Fruit fly (Drosophila melanogaster) whole organism, embryonic: ENCODE measurements around the gene CG14273.

Experiments used
- Atf3 ChIP-seq: fragments of 200-800 bp; sonication (Bioruptor generic); optimal IDR thresholded peaks from 3 replicates; lab custom pipeline; 2016; ENCODE audit warnings: missing biosample characterization, missing genetic modification characterization
- Atf6 ChIP-seq: fragments of 200-800 bp; sonication (Bioruptor generic); IDR thresholded peaks from 2 replicates; pipeline ENCODE4 v1.3.6; 2022; ENCODE audit warnings: missing biosample characterization, missing genetic modification characterization
- CG11247 ChIP-seq: fragments of 200-800 bp; sonication (Bioruptor generic); IDR thresholded peaks from 2 replicates; pipeline ENCODE4 v1.3.6; 2022; ENCODE audit warnings: missing biosample characterization, missing genetic modification characterization
- CG3163 ChIP-seq: fragments of 200-800 bp; sonication (Bioruptor generic); optimal IDR thresholded peaks from 3 replicates; lab custom pipeline; 2016; ENCODE audit warnings: missing biosample characterization, missing genetic modification characterization
- CG34376 ChIP-seq: fragments of 200-800 bp; sonication (Bioruptor generic); optimal IDR thresholded peaks from 2 replicates; lab custom pipeline; 2018; ENCODE audit warnings: missing biosample characterization, mild to moderate bottlenecking, missing genetic modification characterization
- CG6175 ChIP-seq: fragments of 200-800 bp; sonication (Bioruptor generic); IDR thresholded peaks from 3 replicates; pipeline ENCODE4 v1.3.6; 2022; ENCODE audit warnings: missing biosample characterization, missing genetic modification characterization
- CG6689 ChIP-seq: fragments of 200-800 bp; sonication (Bioruptor generic); IDR thresholded peaks from 2 replicates; pipeline ENCODE4 v1.3.6; 2022; ENCODE audit warnings: missing biosample characterization, missing genetic modification characterization
- CG7372 ChIP-seq: fragments of 200-800 bp; sonication (Bioruptor generic); IDR thresholded peaks from 2 replicates; pipeline ENCODE4 v1.3.6; 2022; ENCODE audit warnings: missing biosample characterization, missing genetic modification characterization
- CG9437 ChIP-seq: fragments of 200-800 bp; sonication (Bioruptor generic); optimal IDR thresholded peaks from 2 replicates; lab custom pipeline; 2018; ENCODE audit warnings: missing biosample characterization, mild to moderate bottlenecking, missing genetic modification characterization
- CG9609 ChIP-seq: fragments of 200-800 bp; sonication (Bioruptor generic); optimal IDR thresholded peaks from 3 replicates; lab custom pipeline; 2016; ENCODE audit warnings: missing biosample characterization, missing genetic modification characterization
- CoRest ChIP-seq: fragments of 200-800 bp; sonication (Bioruptor generic); optimal IDR thresholded peaks from 3 replicates; lab custom pipeline; 2018; ENCODE audit warnings: missing biosample characterization, mild to moderate bottlenecking, missing genetic modification characterization, moderate library complexity
- Dip2 ChIP-seq: fragments of 200-800 bp; sonication (Bioruptor generic); IDR thresholded peaks from 2 replicates; pipeline ENCODE4 v1.3.6; 2022; ENCODE audit warnings: missing biosample characterization, missing genetic modification characterization
- Fer1 ChIP-seq: fragments of 200-800 bp; sonication (Bioruptor generic); optimal IDR thresholded peaks from 2 replicates; lab custom pipeline; 2017; ENCODE audit warnings: missing biosample characterization, mild to moderate bottlenecking, missing genetic modification characterization
- GATAe ChIP-seq: fragments of 200-800 bp; sonication (Bioruptor generic); conservative IDR thresholded peaks from 2 replicates; pipeline ENCODE4 v1.3.6; 2022; ENCODE audit warnings: missing biosample characterization, missing genetic modification characterization
- H15 ChIP-seq: fragments of 200-800 bp; sonication (Bioruptor generic); IDR thresholded peaks from 3 replicates; pipeline ENCODE4 v1.3.6; 2022; ENCODE audit warnings: missing biosample characterization, missing genetic modification characterization
- MBD-R2 ChIP-seq: fragments of 200-800 bp; sonication (Bioruptor generic); IDR thresholded peaks from 2 replicates; pipeline ENCODE4 v1.3.6; 2022; ENCODE audit warnings: missing biosample characterization, missing genetic modification characterization
- Med ChIP-seq: fragments of 200-800 bp; sonication (Bioruptor generic); peaks from one replicate; lab custom pipeline; 2016; ENCODE audit warnings: missing biosample characterization, missing genetic modification characterization, mild to moderate bottlenecking, inconsistent platforms, moderate library complexity
- Mrtf ChIP-seq: fragments of 200-800 bp; sonication (Bioruptor generic); IDR thresholded peaks from 3 replicates; pipeline ENCODE4 v1.3.6; 2022; ENCODE audit warnings: missing biosample characterization, missing genetic modification characterization
- Rfx ChIP-seq: fragments of 200-800 bp; sonication (Bioruptor generic); IDR thresholded peaks from 2 replicates; pipeline ENCODE4 v1.3.6; 2022; ENCODE audit warnings: missing biosample characterization, missing genetic modification characterization
- Side ChIP-seq: fragments of 200-800 bp; sonication (Bioruptor generic); optimal IDR thresholded peaks from 2 replicates; lab custom pipeline; 2016; ENCODE audit warnings: missing biosample characterization, missing genetic modification characterization
- Spps ChIP-seq: fragments of 200-800 bp; sonication (Bioruptor generic); optimal IDR thresholded peaks from 2 replicates; lab custom pipeline; 2018; ENCODE audit warnings: missing biosample characterization, mild to moderate bottlenecking, missing genetic modification characterization
- Sry-δ ChIP-seq: fragments of 200-800 bp; sonication (Bioruptor generic); optimal IDR thresholded peaks from 2 replicates; lab custom pipeline; 2016; ENCODE audit warnings: missing biosample characterization, missing genetic modification characterization
- Xbp1 ChIP-seq: fragments of 200-800 bp; sonication (Bioruptor generic); optimal IDR thresholded peaks from 3 replicates; lab custom pipeline; 2016; ENCODE audit warnings: missing biosample characterization, mild to moderate bottlenecking, missing genetic modification characterization
- al ChIP-seq: fragments of 200-800 bp; sonication (Bioruptor generic); IDR thresholded peaks from 2 replicates; pipeline ENCODE4 v1.3.6; 2022; ENCODE audit warnings: missing biosample characterization, missing genetic modification characterization
- az2 ChIP-seq: fragments of 200-800 bp; sonication (Bioruptor generic); optimal IDR thresholded peaks from 3 replicates; lab custom pipeline; 2016; ENCODE audit warnings: missing biosample characterization, missing genetic modification characterization
- bcd ChIP-seq: fragments of 200-800 bp; sonication (Bioruptor generic); optimal IDR thresholded peaks from 2 replicates; lab custom pipeline; 2017; ENCODE audit warnings: missing biosample characterization, mild to moderate bottlenecking, missing genetic modification characterization
- bigmax ChIP-seq: fragments of 200-800 bp; sonication (Bioruptor generic); optimal IDR thresholded peaks from 2 replicates; lab custom pipeline; 2018; ENCODE audit warnings: missing biosample characterization, mild to moderate bottlenecking, missing genetic modification characterization
- cas ChIP-seq: fragments of 200-800 bp; sonication (Bioruptor generic); IDR thresholded peaks from 2 replicates; pipeline ENCODE4 v1.3.6; 2022; ENCODE audit warnings: missing biosample characterization, missing genetic modification characterization
- crc ChIP-seq: fragments of 200-800 bp; sonication (Bioruptor generic); optimal IDR thresholded peaks from 2 replicates; lab custom pipeline; 2016; ENCODE audit warnings: missing biosample characterization, missing genetic modification characterization
- cwo ChIP-seq: fragments of 200-800 bp; sonication (Bioruptor generic); optimal IDR thresholded peaks from 3 replicates; lab custom pipeline; 2017; ENCODE audit warnings: missing biosample characterization, missing genetic modification characterization, mild to moderate bottlenecking, moderate library complexity, missing genetic modification reagents
- dysf ChIP-seq: fragments of 200-800 bp; sonication (Bioruptor generic); IDR thresholded peaks from 3 replicates; pipeline ENCODE4 v1.3.6; 2022; ENCODE audit warnings: missing biosample characterization, missing genetic modification characterization
- ewg ChIP-seq: fragments of 200-800 bp; sonication (Bioruptor generic); optimal IDR thresholded peaks from 3 replicates; lab custom pipeline; 2017; ENCODE audit warnings: mild to moderate bottlenecking, missing biosample characterization, missing genetic modification reagents, missing genetic modification characterization
- eyg ChIP-seq: fragments of 200-800 bp; sonication (Bioruptor generic); optimal IDR thresholded peaks from 3 replicates; lab custom pipeline; 2016; ENCODE audit warnings: missing biosample characterization, missing genetic modification characterization
- fd102C ChIP-seq: fragments of 200-800 bp; sonication (Bioruptor generic); optimal IDR thresholded peaks from 2 replicates; lab custom pipeline; 2018; ENCODE audit warnings: missing biosample characterization, mild to moderate bottlenecking, missing genetic modification characterization, moderate library complexity
- fd64A ChIP-seq: fragments of 200-800 bp; sonication (Bioruptor generic); optimal IDR thresholded peaks from 3 replicates; lab custom pipeline; 2018; ENCODE audit warnings: missing biosample characterization, mild to moderate bottlenecking, missing genetic modification characterization
- fd96Cb ChIP-seq: fragments of 200-800 bp; sonication (Bioruptor generic); optimal IDR thresholded peaks from 2 replicates; lab custom pipeline; 2018; ENCODE audit warnings: missing biosample characterization, mild to moderate bottlenecking, missing genetic modification characterization, moderate library complexity
- gsb-n ChIP-seq: fragments of 200-800 bp; sonication (Bioruptor generic); optimal IDR thresholded peaks from 3 replicates; lab custom pipeline; 2018; ENCODE audit warnings: missing biosample characterization, mild to moderate bottlenecking, missing genetic modification characterization
- ind ChIP-seq: fragments of 200-800 bp; sonication (Bioruptor generic); optimal IDR thresholded peaks from 3 replicates; lab custom pipeline; 2016; ENCODE audit warnings: missing biosample characterization, missing genetic modification characterization
- mirr ChIP-seq: fragments of 200-800 bp; sonication (Bioruptor generic); optimal IDR thresholded peaks from 3 replicates; lab custom pipeline; 2018; ENCODE audit warnings: missing biosample characterization, mild to moderate bottlenecking, missing genetic modification characterization
- nmo ChIP-seq: fragments of 200-800 bp; sonication (Bioruptor generic); optimal IDR thresholded peaks from 2 replicates; lab custom pipeline; 2018; ENCODE audit warnings: missing biosample characterization, mild to moderate bottlenecking, missing genetic modification characterization, moderate library complexity
- phol ChIP-seq: fragments of 200-800 bp; sonication (Bioruptor generic); optimal IDR thresholded peaks from 3 replicates; lab custom pipeline; 2018; ENCODE audit warnings: missing biosample characterization, mild to moderate bottlenecking, missing genetic modification characterization, moderate library complexity
- pum ChIP-seq: fragments of 200-800 bp; sonication (Bioruptor generic); optimal IDR thresholded peaks from 2 replicates; lab custom pipeline; 2016; ENCODE audit warnings: missing biosample characterization, missing genetic modification characterization
- ranshi ChIP-seq: fragments of 200-800 bp; sonication (Bioruptor generic); IDR thresholded peaks from 2 replicates; pipeline ENCODE4 v1.3.6; 2022; ENCODE audit warnings: missing biosample characterization, missing genetic modification characterization
- repo ChIP-seq: fragments of 200-800 bp; sonication (Bioruptor generic); optimal IDR thresholded peaks from 2 replicates; lab custom pipeline; 2016; ENCODE audit warnings: missing biosample characterization, missing genetic modification characterization
- run ChIP-seq: fragments of 200-800 bp; sonication (Bioruptor generic); optimal IDR thresholded peaks from 3 replicates; lab custom pipeline; 2018; ENCODE audit warnings: missing biosample characterization, mild to moderate bottlenecking, missing genetic modification characterization
- slbo ChIP-seq: fragments of 200-800 bp; sonication (Bioruptor generic); IDR thresholded peaks from 2 replicates; pipeline ENCODE4 v1.3.6; 2022; ENCODE audit warnings: missing biosample characterization, missing genetic modification characterization
- stc ChIP-seq: fragments of 200-800 bp; sonication (Bioruptor generic); IDR thresholded peaks from 2 replicates; pipeline ENCODE4 v1.3.6; 2022; ENCODE audit warnings: missing biosample characterization, missing genetic modification characterization
- tll ChIP-seq, 2 experiments: fragments of 200-800 bp in 1 of 2; fragments of >200 bp in 1 of 2; sonication (Bioruptor generic) in 1 of 2; optimal IDR thresholded peaks; 2 replicates each; lab custom pipeline; 2017 to 2019; ENCODE audit warnings: missing biosample characterization in 2 of 2, missing genetic modification characterization in 2 of 2, mild to moderate bottlenecking in 1 of 2, moderate library complexity in 1 of 2
- trem ChIP-seq: fragments of 200-800 bp; optimal IDR thresholded peaks from 3 replicates; lab custom pipeline; 2019; ENCODE audit warnings: missing biosample characterization, mild to moderate bottlenecking, missing genetic modification characterization, moderate library complexity
- ttk ChIP-seq: fragments of 200-800 bp; sonication (Bioruptor generic); IDR thresholded peaks from 2 replicates; pipeline ENCODE4 v2.1.2; 2022; ENCODE audit warnings: missing biosample characterization, missing genetic modification characterization
- unpg ChIP-seq: fragments of 200-800 bp; sonication (Bioruptor generic); optimal IDR thresholded peaks from 3 replicates; lab custom pipeline; 2018; ENCODE audit warnings: missing biosample characterization, mild to moderate bottlenecking, missing genetic modification characterization, moderate library complexity

The CG14273 gene

DNA sequence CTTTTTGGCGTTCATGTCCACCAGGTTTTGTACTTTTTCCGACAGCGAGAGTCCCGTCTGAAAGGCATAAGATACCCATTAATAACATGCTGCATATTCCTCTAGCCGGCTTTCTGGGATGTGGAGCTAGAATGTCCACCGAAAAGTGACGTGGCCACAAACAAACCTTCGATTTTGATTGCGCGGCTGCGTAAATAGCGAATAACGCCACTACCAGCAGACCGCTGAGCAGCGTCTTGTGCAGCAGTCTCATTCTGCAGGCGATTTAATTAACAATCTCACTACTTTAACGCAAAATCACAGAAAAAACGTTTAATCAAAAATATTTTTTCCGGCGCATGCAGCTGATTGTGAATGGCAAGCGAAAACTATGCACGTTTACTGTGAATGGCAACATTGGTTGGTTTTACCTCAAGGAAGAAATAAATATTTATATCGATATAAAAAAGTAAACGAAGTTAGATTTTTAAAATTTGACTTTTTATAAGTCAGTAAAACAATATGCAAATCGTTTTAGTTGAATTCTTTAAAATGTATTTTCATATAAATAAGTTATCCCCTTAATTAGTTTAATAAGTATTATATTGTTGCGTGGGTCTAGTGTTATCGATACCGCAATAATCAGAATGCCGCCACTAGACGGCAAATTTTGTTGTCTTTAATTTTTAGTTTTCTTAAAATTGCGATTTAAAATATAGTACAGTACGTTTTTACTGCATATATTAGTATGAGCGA is 34.5 kb upstream of the CG14273 start, which contains the start of the genes Ostgamma and Mettl14 (continued):
- no peak for TF ChIP-seq Side (GFP tag; lab: Kevin White, UChicago)
- peak; percentile 25 for TF ChIP-seq Med
- TF ChIP-seq unpg (GFP tag; lab: Kevin White, UChicago) = no peak
- TF ChIP-seq Atf6 (GFP tag; lab: Robert Waterston, UW) = no peak
- peak; percentile 46 for TF ChIP-seq nmo
- no peak for TF ChIP-seq stc
- TF ChIP-seq CoRest (tag; lab: Kevin White, UChicago) = peak; percentile 28
- no peak for TF ChIP-seq crc (GFP tag; lab: Kevin White, UChicago)
- TF ChIP-seq pum = no peak
- no peak for TF ChIP-seq cwo (GFP tag; lab: Kevin White, UChicago)
- no peak for TF ChIP-seq CG9609 (GFP tag; lab: Kevin White, UChicago)
- no peak for TF ChIP-seq CG11247 (GFP tag; lab: Robert Waterston, UW)
- no peak for TF ChIP-seq CG3163
- no peak for TF ChIP-seq GATAe
- peak; percentile 52 for TF ChIP-seq MBD-R2 (GFP tag; lab: Robert Waterston, UW)
- peak; percentile 8 for TF ChIP-seq az2 (GFP tag; lab: Kevin White, UChicago)
- TF ChIP-seq Atf3 (GFP tag; lab: Kevin White, UChicago) = no peak
- TF ChIP-seq cas (GFP tag; lab: Robert Waterston, UW) = no peak
- TF ChIP-seq CG6175 (GFP tag; lab: Robert Waterston, UW) = no peak
- TF ChIP-seq CG7372 = no peak
- TF ChIP-seq bigmax (GFP tag; lab: Kevin White, UChicago) = no peak
- TF ChIP-seq Sry-δ (GFP tag; lab: Kevin White, UChicago) = peak; percentile 74
- TF ChIP-seq CG34376 (GFP tag; lab: Kevin White, UChicago) = no peak
- TF ChIP-seq gsb-n = no peak
- no peak for TF ChIP-seq run (tag; lab: Kevin White, UChicago)
- TF ChIP-seq fd102C (GFP tag; lab: Kevin White, UChicago) = no peak
- TF ChIP-seq bcd = no peak
- peak; percentile 94 for TF ChIP-seq Xbp1 (GFP tag; lab: Kevin White, UChicago)
- TF ChIP-seq Rfx (GFP tag; lab: Robert Waterston, UW) = no peak
- TF ChIP-seq ewg (GFP tag; lab: Kevin White, UChicago) = peak; percentile 14
- no peak for TF ChIP-seq eyg (GFP tag; lab: Kevin White, UChicago)
- no peak for TF ChIP-seq al (GFP tag; lab: Robert Waterston, UW)
- no peak for TF ChIP-seq CG6689
- no peak for TF ChIP-seq Spps (tag; lab: Kevin White, UChicago)
- no peak for TF ChIP-seq tll (GFP tag; optimal IDR thresholded peaks at IDR 0.05; lab: Kevin White, UChicago)
- no peak for TF ChIP-seq ranshi (GFP tag; lab: Robert Waterston, UW)
- TF ChIP-seq CG9437 (GFP tag; lab: Kevin White, UChicago) = no peak
- TF ChIP-seq mirr (GFP tag; lab: Kevin White, UChicago) = no peak
- TF ChIP-seq Mrtf (GFP tag; lab: Robert Waterston, UW) = no peak
- no peak for TF ChIP-seq H15
- TF ChIP-seq phol = peak; percentile 19
- no peak for TF ChIP-seq Dip2 (GFP tag; lab: Robert Waterston, UW)
- TF ChIP-seq trem (tag; lab: Kevin White, UChicago) = peak; percentile 36
- no peak for TF ChIP-seq slbo (GFP tag; lab: Robert Waterston, UW)
- TF ChIP-seq ind (GFP tag; lab: Kevin White, UChicago) = no peak
- peak; percentile 17 for TF ChIP-seq Fer1 (GFP tag; lab: Kevin White, UChicago)
- TF ChIP-seq fd64A (GFP tag; lab: Kevin White, UChicago) = no peak
- no peak for TF ChIP-seq repo
- no peak for TF ChIP-seq dysf (GFP tag; lab: Robert Waterston, UW)
- TF ChIP-seq ttk = no peak
- no peak for TF ChIP-seq fd96Cb (tag; lab: Kevin White, UChicago)
